Fruit fly (Drosophila melanogaster) whole organism, embryonic: ENCODE results near the gene CG9630.
A peak's percentile ranks its signal among the peaks of the same experiment; 100 is the strongest.

ENCODE experiments used
- ATbp ChIP-seq: fragments of 200-800 bp; sonication (Bioruptor generic); optimal IDR thresholded peaks from 2 replicates; lab custom pipeline; 2017; ENCODE audit warnings: missing biosample characterization, mild to moderate bottlenecking, missing genetic modification characterization, missing genetic modification reagents
- Antp ChIP-seq: fragments of 200-800 bp; sonication (Bioruptor generic); optimal IDR thresholded peaks from 3 replicates; lab custom pipeline; 2016; ENCODE audit warnings: missing biosample characterization, missing genetic modification characterization
- CG12155 ChIP-seq: fragments of 200-800 bp; sonication (Bioruptor generic); optimal IDR thresholded peaks from 3 replicates; lab custom pipeline; 2016; ENCODE audit warnings: missing biosample characterization, missing genetic modification characterization
- CG12391 ChIP-seq: fragments of 200-800 bp; sonication (Bioruptor generic); optimal IDR thresholded peaks from 3 replicates; lab custom pipeline; 2018; ENCODE audit warnings: missing biosample characterization, mild to moderate bottlenecking, missing genetic modification characterization, moderate library complexity
- CG13424 ChIP-seq: fragments of 200-800 bp; sonication (Bioruptor generic); optimal IDR thresholded peaks from 2 replicates; lab custom pipeline; 2019; ENCODE audit warnings: missing biosample characterization, mild to moderate bottlenecking, missing genetic modification characterization, moderate library complexity
- CG14667 ChIP-seq: fragments of 200-800 bp; sonication (Bioruptor generic); IDR thresholded peaks from 2 replicates; pipeline ENCODE4 v1.3.6; 2022; ENCODE audit warnings: missing biosample characterization, missing genetic modification characterization
- CG1603 ChIP-seq: fragments of 200-800 bp; sonication (Bioruptor generic); optimal IDR thresholded peaks from 2 replicates; lab custom pipeline; 2019; ENCODE audit warnings: missing biosample characterization, mild to moderate bottlenecking, missing genetic modification characterization, moderate library complexity
- CG18764 ChIP-seq: fragments of 200-800 bp; sonication (Bioruptor generic); optimal IDR thresholded peaks from 3 replicates; lab custom pipeline; 2016; ENCODE audit warnings: missing biosample characterization, missing genetic modification characterization
- CG2120 ChIP-seq: fragments of 200-800 bp; sonication (Bioruptor generic); optimal IDR thresholded peaks from 3 replicates; lab custom pipeline; 2016; ENCODE audit warnings: missing biosample characterization, missing genetic modification characterization
- CG30403 ChIP-seq: fragments of 200-800 bp; sonication (Bioruptor generic); optimal IDR thresholded peaks from 3 replicates; lab custom pipeline; 2016; ENCODE audit warnings: missing biosample characterization, missing genetic modification characterization
- CG42726 ChIP-seq: fragments of 200-800 bp; sonication (Bioruptor generic); IDR thresholded peaks from 2 replicates; pipeline ENCODE4 v1.3.6; 2022; ENCODE audit warnings: missing biosample characterization, missing genetic modification characterization; ENCODE audit not compliant: partially characterized antibody
- CG4854 ChIP-seq: fragments of 200-800 bp; sonication (Bioruptor generic); optimal IDR thresholded peaks from 2 replicates; lab custom pipeline; 2016; ENCODE audit warnings: missing biosample characterization, missing genetic modification characterization, inconsistent platforms
- Chrac-16 ChIP-seq: fragments of 200-800 bp; sonication (Bioruptor generic); optimal IDR thresholded peaks from 3 replicates; lab custom pipeline; 2016; ENCODE audit warnings: missing biosample characterization, missing genetic modification characterization
- CoRest ChIP-seq: fragments of 200-800 bp; sonication (Bioruptor generic); optimal IDR thresholded peaks from 3 replicates; lab custom pipeline; 2018; ENCODE audit warnings: missing biosample characterization, mild to moderate bottlenecking, missing genetic modification characterization, moderate library complexity
- Ets65A ChIP-seq: fragments of 200-800 bp; sonication (Bioruptor generic); peaks from one replicate; lab custom pipeline; 2016; ENCODE audit warnings: missing biosample characterization, missing genetic modification characterization
- Fer3 ChIP-seq: fragments of 200-800 bp; sonication (Bioruptor generic); optimal IDR thresholded peaks from 2 replicates; lab custom pipeline; 2018; ENCODE audit warnings: missing biosample characterization, mild to moderate bottlenecking, missing genetic modification characterization, moderate library complexity
- HLH4C ChIP-seq: fragments of 200-800 bp; sonication (Bioruptor generic); IDR thresholded peaks from 3 replicates; pipeline ENCODE4 v1.3.6; 2022; ENCODE audit warnings: missing biosample characterization, missing genetic modification characterization; ENCODE audit not compliant: partially characterized antibody
- HLH54F ChIP-seq: fragments of 200-800 bp; sonication (Bioruptor generic); optimal IDR thresholded peaks from 3 replicates; lab custom pipeline; 2016; ENCODE audit warnings: missing biosample characterization, missing genetic modification characterization
- Hand ChIP-seq: fragments of 200-800 bp; sonication (Bioruptor generic); optimal IDR thresholded peaks from 2 replicates; lab custom pipeline; 2017; ENCODE audit warnings: mild to moderate bottlenecking, missing biosample characterization, missing genetic modification reagents, missing genetic modification characterization
- HmgZ ChIP-seq: fragments of 200-800 bp; sonication (Bioruptor generic); optimal IDR thresholded peaks from 2 replicates; lab custom pipeline; 2018; ENCODE audit warnings: missing biosample characterization, mild to moderate bottlenecking, missing genetic modification characterization
- Hr3 ChIP-seq: fragments of 200-800 bp; sonication (Bioruptor generic); optimal IDR thresholded peaks from 3 replicates; lab custom pipeline; 2016; ENCODE audit warnings: missing biosample characterization, missing genetic modification characterization
- MESR4 ChIP-seq: fragments of 200-800 bp; sonication (Bioruptor generic); optimal IDR thresholded peaks from 2 replicates; lab custom pipeline; 2018; ENCODE audit warnings: missing biosample characterization, mild to moderate bottlenecking, missing genetic modification characterization, moderate library complexity
- Mad ChIP-seq: fragments of 200-800 bp; sonication (Bioruptor generic); optimal IDR thresholded peaks from 2 replicates; lab custom pipeline; 2016; ENCODE audit warnings: missing biosample characterization, missing genetic modification characterization
- Mrtf ChIP-seq: fragments of 200-800 bp; sonication (Bioruptor generic); IDR thresholded peaks from 3 replicates; pipeline ENCODE4 v1.3.6; 2022; ENCODE audit warnings: missing biosample characterization, missing genetic modification characterization
- NC2β ChIP-seq: fragments of 200-800 bp; sonication (Bioruptor generic); optimal IDR thresholded peaks from 2 replicates; lab custom pipeline; 2016; ENCODE audit warnings: missing biosample characterization, missing genetic modification characterization
- TFAM ChIP-seq: fragments of 200-800 bp; sonication (Bioruptor generic); optimal IDR thresholded peaks from 2 replicates; lab custom pipeline; 2017; ENCODE audit warnings: missing biosample characterization, missing genetic modification characterization, inconsistent platforms
- ab ChIP-seq: fragments of 200-800 bp; sonication (Bioruptor generic); optimal IDR thresholded peaks from 2 replicates; lab custom pipeline; 2016; ENCODE audit warnings: missing biosample characterization, missing genetic modification characterization
- amos ChIP-seq: fragments of 200-800 bp; sonication (Bioruptor generic); IDR thresholded peaks from 2 replicates; pipeline ENCODE4 v1.3.6; 2022; ENCODE audit warnings: missing biosample characterization, missing genetic modification characterization; ENCODE audit not compliant: partially characterized antibody
- ap ChIP-seq: fragments of 200-800 bp; sonication (Bioruptor generic); IDR thresholded peaks from 2 replicates; pipeline ENCODE4 v1.3.6; 2022; ENCODE audit warnings: missing biosample characterization, missing genetic modification characterization
- ash1 ChIP-seq: fragments of 200-800 bp; sonication (Bioruptor generic); optimal IDR thresholded peaks from 2 replicates; lab custom pipeline; 2018; ENCODE audit warnings: missing biosample characterization, mild to moderate bottlenecking, missing genetic modification characterization
- ato ChIP-seq: fragments of 200-800 bp; sonication (Bioruptor generic); IDR thresholded peaks from 2 replicates; pipeline ENCODE4 v1.3.6; 2022; ENCODE audit warnings: missing biosample characterization, missing genetic modification characterization; ENCODE audit not compliant: partially characterized antibody
- bab2 ChIP-seq: fragments of 200-800 bp; sonication (Bioruptor generic); optimal IDR thresholded peaks from 2 replicates; lab custom pipeline; 2016; ENCODE audit warnings: missing biosample characterization, missing genetic modification characterization
- bbx ChIP-seq: fragments of 200-800 bp; sonication (Bioruptor generic); IDR thresholded peaks from 2 replicates; pipeline ENCODE4 v1.3.6; 2022; ENCODE audit warnings: missing biosample characterization, missing genetic modification characterization; ENCODE audit not compliant: partially characterized antibody
- chif ChIP-seq, 2 experiments: fragments of 200-800 bp; sonication (Bioruptor generic); optimal IDR thresholded peaks; 3 replicates each; lab custom pipeline; 2016; ENCODE audit warnings: missing biosample characterization in 2 of 2, missing genetic modification characterization in 2 of 2
- chn ChIP-seq: fragments of 200-800 bp; sonication (Bioruptor generic); optimal IDR thresholded peaks from 2 replicates; lab custom pipeline; 2016; ENCODE audit warnings: missing biosample characterization, missing genetic modification characterization
- dm ChIP-seq: fragments of 200-800 bp; sonication (Bioruptor generic); optimal IDR thresholded peaks from 3 replicates; lab custom pipeline; 2016; ENCODE audit warnings: missing biosample characterization, missing genetic modification characterization
- exex ChIP-seq: fragments of 200-800 bp; sonication (Bioruptor generic); optimal IDR thresholded peaks from 4 replicates; lab custom pipeline; 2018; ENCODE audit warnings: missing biosample characterization, mild to moderate bottlenecking, missing genetic modification characterization, moderate library complexity
- jumu ChIP-seq: fragments of 200-800 bp; sonication (Bioruptor generic); optimal IDR thresholded peaks from 3 replicates; lab custom pipeline; 2016; ENCODE audit warnings: missing biosample characterization, missing genetic modification characterization
- knrl ChIP-seq: fragments of 200-800 bp; sonication (Bioruptor generic); IDR thresholded peaks from 3 replicates; pipeline ENCODE4 v1.3.6; 2022; ENCODE audit warnings: missing biosample characterization, missing genetic modification characterization; ENCODE audit not compliant: partially characterized antibody
- onecut ChIP-seq: fragments of 200-800 bp; sonication (Bioruptor generic); IDR thresholded peaks from 2 replicates; pipeline ENCODE4 v1.3.6; 2022; ENCODE audit warnings: missing biosample characterization, missing genetic modification characterization
- pfk ChIP-seq: fragments of 200-800 bp; sonication (Bioruptor generic); optimal IDR thresholded peaks from 2 replicates; lab custom pipeline; 2018; ENCODE audit warnings: missing biosample characterization, mild to moderate bottlenecking, missing genetic modification characterization, moderate library complexity
- pita ChIP-seq: fragments of 200-800 bp; sonication (Bioruptor generic); optimal IDR thresholded peaks from 2 replicates; lab custom pipeline; 2017; ENCODE audit warnings: missing biosample characterization, mild to moderate bottlenecking, missing genetic modification characterization
- pzg ChIP-seq: fragments of 200-800 bp; sonication (Bioruptor generic); optimal IDR thresholded peaks from 3 replicates; lab custom pipeline; 2018; ENCODE audit warnings: missing biosample characterization, mild to moderate bottlenecking, missing genetic modification characterization, moderate library complexity
- row ChIP-seq: fragments of 200-800 bp; sonication (Bioruptor generic); IDR thresholded peaks from 3 replicates; pipeline ENCODE4 v1.3.6; 2022; ENCODE audit warnings: missing biosample characterization, missing genetic modification characterization
- tll ChIP-seq, 2 experiments: fragments of 200-800 bp in 1 of 2; fragments of >200 bp in 1 of 2; sonication (Bioruptor generic) in 1 of 2; optimal IDR thresholded peaks; 2 replicates each; lab custom pipeline; 2017 to 2019; ENCODE audit warnings: missing biosample characterization in 2 of 2, missing genetic modification characterization in 2 of 2, mild to moderate bottlenecking in 1 of 2, moderate library complexity in 1 of 2
- trem ChIP-seq: fragments of 200-800 bp; optimal IDR thresholded peaks from 3 replicates; lab custom pipeline; 2019; ENCODE audit warnings: missing biosample characterization, mild to moderate bottlenecking, missing genetic modification characterization, moderate library complexity
- tup ChIP-seq: fragments of 200-800 bp; sonication (Bioruptor generic); optimal IDR thresholded peaks from 2 replicates; lab custom pipeline; 2016; ENCODE audit warnings: missing biosample characterization, mild to moderate bottlenecking, missing genetic modification characterization, moderate library complexity
- unc-4 ChIP-seq: fragments of 200-800 bp; sonication (Bioruptor generic); IDR thresholded peaks from 2 replicates; pipeline ENCODE4 v1.3.6; 2022; ENCODE audit warnings: missing biosample characterization, missing genetic modification characterization; ENCODE audit not compliant: partially characterized antibody
- zfh1 ChIP-seq: fragments of 200-800 bp; sonication (Bioruptor generic); IDR thresholded peaks from 3 replicates; pipeline ENCODE4 v1.3.6; 2022; ENCODE audit warnings: missing biosample characterization, missing genetic modification characterization
- zfh2 ChIP-seq: fragments of 200-800 bp; sonication (Bioruptor generic); optimal IDR thresholded peaks from 2 replicates; lab custom pipeline; 2016; ENCODE audit warnings: missing biosample characterization, missing genetic modification characterization

The CG9630 gene

dm6 chr3R:8305110-8305509 is 35.4 kb upstream of the CG9630 start, which contains the start of gene Sgt1 (continued):
- TF ChIP-seq HLH54F (GFP tag; lab: Kevin White, UChicago) (peak; percentile 62), chif (GFP tag; optimal IDR thresholded peaks at IDR 0.05; lab: Kevin White, UChicago) (peak; percentile 4 to 15), Antp (peak; percentile 65), bab2 (GFP tag; lab: Kevin White, UChicago) (peak; percentile 41), trem (tag; lab: Kevin White, UChicago) (peak; percentile 93), ato (GFP tag; lab: Robert Waterston, UW) (peak; percentile 99), Chrac-16 (GFP tag; lab: Kevin White, UChicago) (peak; percentile 8), knrl (GFP tag; lab: Robert Waterston, UW) (peak; percentile 74), HmgZ (peak; percentile 82), CG1603 (tag; lab: Kevin White, UChicago) (peak; percentile 84), CG13424 (tag; lab: Kevin White, UChicago) (peak; percentile 4), MESR4 (GFP tag; lab: Kevin White, UChicago) (peak; percentile 94), exex (peak; percentile 73), CG42726 (peak; percentile 71), pita (peak; percentile 85), Mad (GFP tag; lab: Kevin White, UChicago) (peak; percentile 34), jumu (GFP tag; lab: Kevin White, UChicago) (peak; percentile 63), CG30403 (peak; percentile 56), row (GFP tag; lab: Robert Waterston, UW) (peak; percentile 41; the same call in 2 of the 3 replicates), HLH4C (GFP tag; lab: Robert Waterston, UW) (peak; percentile 91), CG12155 (peak; percentile 44), Mrtf (GFP tag; lab: Robert Waterston, UW) (no peak), ATbp (GFP tag; lab: Kevin White, UChicago) (no peak), CG18764 (GFP tag; lab: Kevin White, UChicago) (no peak), chn (GFP tag; lab: Kevin White, UChicago) (peak; percentile 43), Ets65A (peak; percentile 95), bbx (GFP tag; lab: Robert Waterston, UW) (peak; percentile 92), amos (peak; percentile 85), ab (peak; percentile 10), NC2β (GFP tag; lab: Kevin White, UChicago) (peak; percentile 30), CoRest (tag; lab: Kevin White, UChicago) (peak; percentile 55), tll (GFP tag; optimal IDR thresholded peaks at IDR 0.05; lab: Kevin White, UChicago) (peak in 1 of 2 experiments; percentile 50), Hand (no peak), CG2120 (GFP tag; lab: Kevin White, UChicago) (peak; percentile 77), pfk (no peak), zfh2 (peak; percentile 79), CG4854 (GFP tag; lab: Kevin White, UChicago) (peak; percentile 6), pzg (peak; percentile 99), tup (GFP tag; lab: Kevin White, UChicago) (no peak), CG12391 (tag; lab: Kevin White, UChicago) (peak; percentile 46), CG14667 (no peak), Hr3 (peak; percentile 11), zfh1 (GFP tag; lab: Robert Waterston, UW) (peak; percentile 44; the same call in 1 of the 3 replicates), Fer3 (tag; lab: Kevin White, UChicago) (peak; percentile 17), ash1 (GFP tag; lab: Kevin White, UChicago) (no peak), onecut (peak; percentile 42; the same call in 1 of the 2 replicates), ap (GFP tag; lab: Robert Waterston, UW) (no peak), TFAM (GFP tag; lab: Kevin White, UChicago) (no peak), unc-4 (peak; percentile 78), dm (GFP tag; lab: Kevin White, UChicago) (peak; percentile 41)
